Worm (Caenorhabditis elegans): ENCODE results near the gene ampd-1.

Gene ampd-1

DNA sequence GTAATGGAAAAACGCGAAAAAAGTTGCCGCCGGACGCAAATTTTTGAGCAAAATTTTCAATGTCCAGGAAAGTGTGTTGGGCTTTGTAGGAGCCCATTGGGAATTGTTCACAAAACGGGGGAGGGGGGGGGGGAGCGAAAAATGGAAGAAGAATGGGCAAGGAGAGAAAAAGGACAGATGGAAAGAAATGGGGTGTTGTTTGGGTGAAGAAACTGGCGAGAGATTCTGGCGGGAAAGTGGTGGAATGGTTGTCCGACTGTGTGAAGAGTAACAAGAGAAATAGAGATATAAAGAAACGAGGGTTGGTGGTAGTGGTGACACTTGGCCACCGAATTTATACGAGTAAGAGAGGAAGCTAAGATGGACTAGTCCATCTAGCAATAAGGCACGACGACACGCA, 23.2 kb downstream of the ampd-1 start:
- TF ChIP-seq jun-1 (tag; optimal IDR thresholded peaks at IDR 0.05) = no peak
- no peak for TF ChIP-seq skn-1 (tag; optimal IDR thresholded peaks at IDR 0.05)
- TF ChIP-seq ceh-16 (tag; optimal IDR thresholded peaks at IDR 0.05) = no peak
- no peak for TF ChIP-seq aly-2 (tag; optimal IDR thresholded peaks at IDR 0.05)
- TF ChIP-seq lin-15B (tag; optimal IDR thresholded peaks at IDR 0.05) = peak; percentile 59
- peak; percentile 43 for TF ChIP-seq nfya-1 (tag; optimal IDR thresholded peaks at IDR 0.05; ENCODE audit: insufficient read depth)
- TF ChIP-seq lsy-12 (tag; optimal IDR thresholded peaks at IDR 0.05) = no peak
- TF ChIP-seq nhr-11 (tag; optimal IDR thresholded peaks at IDR 0.05) = no peak
- TF ChIP-seq egl-5 (tag; optimal IDR thresholded peaks at IDR 0.05) = peak; percentile 23
- no peak for TF ChIP-seq nhr-43 (tag; optimal IDR thresholded peaks at IDR 0.05; ENCODE audit: poor library complexity, severe bottlenecking)
- no peak for TF ChIP-seq nhr-28 (tag; optimal IDR thresholded peaks at IDR 0.05)
- no peak for TF ChIP-seq sea-2 (GFP tag; optimal IDR thresholded peaks at IDR 0.05)
- no peak for TF ChIP-seq unc-39 (tag; optimal IDR thresholded peaks at IDR 0.05)
- TF ChIP-seq pqm-1 (tag; optimal IDR thresholded peaks at IDR 0.05) = no peak
- TF ChIP-seq lin-39 (tag; optimal IDR thresholded peaks at IDR 0.05) = peak; percentile 58
- TF ChIP-seq eor-1 (tag; optimal IDR thresholded peaks at IDR 0.05) = no peak
- no peak for TF ChIP-seq snpc-4 (tag; optimal IDR thresholded peaks at IDR 0.05)
- no peak for TF ChIP-seq ama-1 (optimal IDR thresholded peaks at IDR 0.05)
- no peak for TF ChIP-seq elt-3 (tag; optimal IDR thresholded peaks at IDR 0.05)
- TF ChIP-seq zag-1 (tag; optimal IDR thresholded peaks at IDR 0.05) = no peak
- no peak for TF ChIP-seq fos-1 (tag; optimal IDR thresholded peaks at IDR 0.05)
- TF ChIP-seq nhr-25 (tag; optimal IDR thresholded peaks at IDR 0.05) = no peak
- no peak for TF ChIP-seq R02D3.7 (tag; optimal IDR thresholded peaks at IDR 0.05)

DNA sequence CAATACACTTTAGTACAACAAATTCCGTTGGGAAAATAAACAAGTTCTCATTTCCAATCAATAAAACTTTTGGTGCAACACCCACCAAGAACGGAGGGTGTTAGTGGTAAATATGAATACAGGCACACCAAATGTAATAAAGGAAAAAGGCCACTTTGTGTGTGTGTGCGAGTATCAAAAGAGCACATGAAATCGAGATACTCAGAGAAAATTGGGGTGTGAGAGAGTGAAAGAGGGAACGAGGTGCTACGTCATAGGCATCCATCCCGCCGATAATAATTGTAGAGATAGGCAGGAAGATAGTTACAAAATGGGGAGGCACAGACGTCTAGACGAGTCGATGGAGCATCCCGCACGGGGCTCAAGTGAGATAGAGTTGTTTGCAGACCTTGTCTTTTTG, 24.6 kb downstream of the ampd-1 start:
- TF ChIP-seq nfya-1 (tag; optimal IDR thresholded peaks at IDR 0.05; ENCODE audit: insufficient read depth) (peak; percentile 26), nhr-12 (tag; optimal IDR thresholded peaks at IDR 0.05) (no peak), daf-12 (tag; optimal IDR thresholded peaks at IDR 0.05) (no peak), ceh-82 (tag; optimal IDR thresholded peaks at IDR 0.05) (no peak), fkh-2 (tag; optimal IDR thresholded peaks at IDR 0.05) (no peak), elt-1 (tag; optimal IDR thresholded peaks at IDR 0.05) (no peak), aly-2 (tag; optimal IDR thresholded peaks at IDR 0.05) (no peak), mml-1 (tag; optimal IDR thresholded peaks at IDR 0.05) (no peak), pqm-1 (tag; optimal IDR thresholded peaks at IDR 0.05) (peak; percentile 25), jun-1 (tag; optimal IDR thresholded peaks at IDR 0.05) (peak; percentile 11), fkh-10 (GFP tag; optimal IDR thresholded peaks at IDR 0.05) (no peak), ZK546.5 (tag; optimal IDR thresholded peaks at IDR 0.05) (no peak), elt-2 (tag; optimal IDR thresholded peaks at IDR 0.05) (peak; percentile 91), elt-3 (tag; optimal IDR thresholded peaks at IDR 0.05) (no peak), ceh-9 (tag; optimal IDR thresholded peaks at IDR 0.05) (no peak), lin-39 (tag; optimal IDR thresholded peaks at IDR 0.05) (no peak), ceh-28 (tag; optimal IDR thresholded peaks at IDR 0.05) (peak; percentile 50), pha-4 (tag; optimal IDR thresholded peaks at IDR 0.05) (peak; percentile 82), unc-39 (tag; optimal IDR thresholded peaks at IDR 0.05) (no peak)

DNA sequence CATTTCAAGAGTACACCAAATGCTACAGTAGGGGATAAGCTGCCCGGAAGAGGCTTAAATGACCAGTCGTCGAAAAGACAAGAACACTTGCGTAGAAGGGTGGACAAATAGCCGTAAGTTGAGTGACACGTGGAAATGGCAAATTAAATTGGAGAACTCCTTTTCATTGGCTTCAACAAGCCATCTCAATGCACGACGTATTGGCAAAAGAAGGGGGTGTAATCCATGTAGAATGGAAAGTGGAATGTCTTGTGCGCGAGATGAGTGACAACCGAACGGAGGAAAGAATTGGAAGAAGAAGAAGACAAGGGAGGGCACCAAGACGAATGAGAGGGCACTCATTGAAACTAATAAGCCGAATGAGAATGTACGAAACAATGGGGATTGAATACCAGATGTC, 25.5 kb downstream of the ampd-1 start:
- TF ChIP-seq ceh-16 (tag; optimal IDR thresholded peaks at IDR 0.05) = no peak
- no peak for TF ChIP-seq fkh-2 (tag; optimal IDR thresholded peaks at IDR 0.05)
- TF ChIP-seq elt-1 (tag; optimal IDR thresholded peaks at IDR 0.05) = no peak
- no peak for TF ChIP-seq ZK546.5 (tag; optimal IDR thresholded peaks at IDR 0.05)
- TF ChIP-seq unc-39 (tag; optimal IDR thresholded peaks at IDR 0.05) = no peak
- no peak for TF ChIP-seq elt-2 (tag; optimal IDR thresholded peaks at IDR 0.05)
- no peak for TF ChIP-seq elt-3 (tag; optimal IDR thresholded peaks at IDR 0.05)
- TF ChIP-seq fos-1 (tag; optimal IDR thresholded peaks at IDR 0.05) = no peak
- TF ChIP-seq nhr-11 (tag; optimal IDR thresholded peaks at IDR 0.05) = no peak
- no peak for TF ChIP-seq eor-1 (tag; optimal IDR thresholded peaks at IDR 0.05)
- no peak for TF ChIP-seq ztf-11 (tag; optimal IDR thresholded peaks at IDR 0.05)
- TF ChIP-seq egl-27 (tag; optimal IDR thresholded peaks at IDR 0.05) = no peak
- no peak for TF ChIP-seq jun-1 (tag; optimal IDR thresholded peaks at IDR 0.05)
- TF ChIP-seq pha-4 (tag; optimal IDR thresholded peaks at IDR 0.05) = no peak
- TF ChIP-seq lsy-12 (tag; optimal IDR thresholded peaks at IDR 0.05) = no peak
- no peak for TF ChIP-seq unc-62 (GFP tag; optimal IDR thresholded peaks at IDR 0.05)

ce11 chrII:5229596-5229995, 26.5 kb downstream of the ampd-1 start, which contains the start of gene EGAP2.2:
Gene EGAP2.2, plus strand, starts transcription at chrII:5229896.
- TF ChIP-seq nhr-77 (tag; optimal IDR thresholded peaks at IDR 0.05) (no peak), ceh-28 (tag; optimal IDR thresholded peaks at IDR 0.05) (no peak), fkh-2 (tag; optimal IDR thresholded peaks at IDR 0.05) (no peak), ztf-11 (tag; optimal IDR thresholded peaks at IDR 0.05) (no peak), mdl-1 (tag; optimal IDR thresholded peaks at IDR 0.05) (no peak), lsy-12 (tag; optimal IDR thresholded peaks at IDR 0.05) (no peak), daf-12 (tag; optimal IDR thresholded peaks at IDR 0.05) (no peak), ztf-4 (tag; optimal IDR thresholded peaks at IDR 0.05) (no peak), fos-1 (tag; optimal IDR thresholded peaks at IDR 0.05) (no peak), hmg-11 (tag; optimal IDR thresholded peaks at IDR 0.05) (no peak), skn-1 (tag; optimal IDR thresholded peaks at IDR 0.05) (no peak), ZK546.5 (tag; optimal IDR thresholded peaks at IDR 0.05) (no peak), jun-1 (tag; optimal IDR thresholded peaks at IDR 0.05) (no peak)
